Fruit fly (Drosophila melanogaster): ENCODE results near the gene CG4239.

Gene CG4239

dm6 chrX:16350062-16350461 is 35.0 kb upstream of the CG4239 start, which contains the start of gene sl (continued):
- TF ChIP-seq GATAe (GFP tag; conservative IDR thresholded peaks at IDR 0.05) = peak; percentile 78
- TF ChIP-seq ap (GFP tag; IDR thresholded peaks at IDR 0.05) = no peak
- peak; percentile 66 for TF ChIP-seq CG13287 (GFP tag; IDR thresholded peaks at IDR 0.05; ENCODE audit: partially characterized antibody)
- TF ChIP-seq CG10366 (GFP tag; IDR thresholded peaks at IDR 0.05) = no peak
- peak; percentile 56 for TF ChIP-seq pzg (GFP tag; optimal IDR thresholded peaks at IDR 0.05)
- peak; percentile 38 for TF ChIP-seq CG10267 (tag; optimal IDR thresholded peaks at IDR 0.05)
- peak; percentile 90 for TF ChIP-seq Med (GFP tag)
- TF ChIP-seq Dip3 (GFP tag; optimal IDR thresholded peaks at IDR 0.05) = no peak
- peak; percentile 37 for TF ChIP-seq mam (GFP tag; optimal IDR thresholded peaks at IDR 0.05)
- TF ChIP-seq prd (optimal IDR thresholded peaks at IDR 0.05) = no peak
- no peak for TF ChIP-seq prd (GFP tag; IDR thresholded peaks at IDR 0.05)
- TF ChIP-seq Opbp (GFP tag; IDR thresholded peaks at IDR 0.05; ENCODE audit: partially characterized antibody) = 0 out of 3 replicates have a peak, but pooled peaks have one; percentile 27
- TF ChIP-seq stwl (tag; optimal IDR thresholded peaks at IDR 0.05) = peak; percentile 95
- TF ChIP-seq nmo (GFP tag; optimal IDR thresholded peaks at IDR 0.05) = peak; percentile 22
- peak; percentile 74 for TF ChIP-seq CG1024 (GFP tag; IDR thresholded peaks at IDR 0.05)
- TF ChIP-seq CG30403 (GFP tag; optimal IDR thresholded peaks at IDR 0.05) = peak; percentile 16
- peak; percentile 81 for TF ChIP-seq MBD-R2 (GFP tag; IDR thresholded peaks at IDR 0.05)
- TF ChIP-seq chinmo (GFP tag; IDR thresholded peaks at IDR 0.05; ENCODE audit: partially characterized antibody) = 0 out of 4 replicates have a peak, but pooled peaks have one; percentile 47
- TF ChIP-seq CG31224 (GFP tag; IDR thresholded peaks at IDR 0.05) = no peak
- 0 out of 2 replicates have a peak, but pooled peaks have one; percentile 37 for TF ChIP-seq Dref (GFP tag; IDR thresholded peaks at IDR 0.05)
- no peak for TF ChIP-seq rib (GFP tag; IDR thresholded peaks at IDR 0.05)
- peak; percentile 66 for TF ChIP-seq gfzf (GFP tag; optimal IDR thresholded peaks at IDR 0.05)
- peak; percentile 54 for TF ChIP-seq Ets97D (GFP tag; optimal IDR thresholded peaks at IDR 0.05)
- peak; percentile 46 for TF ChIP-seq CG14710 (tag; optimal IDR thresholded peaks at IDR 0.05)
- TF ChIP-seq H15 (GFP tag; IDR thresholded peaks at IDR 0.05) = no peak
- peak; percentile 94 for TF ChIP-seq CG30020 (tag; optimal IDR thresholded peaks at IDR 0.05)
- no peak for TF ChIP-seq CG4404 (GFP tag; IDR thresholded peaks at IDR 0.05)
- TF ChIP-seq Jarid2 (GFP tag; optimal IDR thresholded peaks at IDR 0.05) = no peak
- TF ChIP-seq Dip2 (GFP tag; IDR thresholded peaks at IDR 0.05) = no peak
- peak; percentile 23 for TF ChIP-seq Xbp1 (GFP tag; optimal IDR thresholded peaks at IDR 0.05)
- TF ChIP-seq CG18599 (GFP tag; optimal IDR thresholded peaks at IDR 0.05) = no peak
- TF ChIP-seq BEAF-32 (GFP tag; optimal IDR thresholded peaks at IDR 0.05) = peak; percentile 30
- peak; percentile 6 for TF ChIP-seq Sin3A (optimal IDR thresholded peaks at IDR 0.05)
- no peak for TF ChIP-seq Fer1 (GFP tag; optimal IDR thresholded peaks at IDR 0.05)
- peak; percentile 47 for TF ChIP-seq lilli (GFP tag; optimal IDR thresholded peaks at IDR 0.05)
- no peak for TF ChIP-seq CG3281 (GFP tag; optimal IDR thresholded peaks at IDR 0.05)
- peak; percentile 53; the same call in 2 of the 3 replicates for TF ChIP-seq CG34224 (GFP tag; IDR thresholded peaks at IDR 0.05; ENCODE audit: partially characterized antibody)
- TF ChIP-seq CG4617 (GFP tag; optimal IDR thresholded peaks at IDR 0.05; ENCODE audit: borderline replicate concordance) = peak; percentile 54
- TF ChIP-seq Dp (GFP tag; optimal IDR thresholded peaks at IDR 0.05) = peak; percentile 7
- peak; percentile 83 for TF ChIP-seq row (GFP tag; IDR thresholded peaks at IDR 0.05)
- TF ChIP-seq wek (GFP tag; optimal IDR thresholded peaks at IDR 0.05) = no peak
- TF ChIP-seq CG2120 (GFP tag; optimal IDR thresholded peaks at IDR 0.05) = peak; percentile 28
- TF ChIP-seq sug (tag; optimal IDR thresholded peaks at IDR 0.05) = no peak
- TF ChIP-seq Pdp1 (GFP tag; optimal IDR thresholded peaks at IDR 0.05) = peak in 1 of 2 experiments; percentile 71
- TF ChIP-seq CG17385 (GFP tag; optimal IDR thresholded peaks at IDR 0.05) = no peak
- no peak for TF ChIP-seq CG7987 (GFP tag; optimal IDR thresholded peaks at IDR 0.05)
- TF ChIP-seq BtbVII (GFP tag; optimal IDR thresholded peaks at IDR 0.05) = no peak
- peak; percentile 57 for TF ChIP-seq YL-1 (GFP tag; optimal IDR thresholded peaks at IDR 0.05)
- no peak for TF ChIP-seq NC2β (GFP tag; optimal IDR thresholded peaks at IDR 0.05)
- peak; percentile 18 for TF ChIP-seq Dad (GFP tag; optimal IDR thresholded peaks at IDR 0.05)
- TF ChIP-seq CG15269 (tag; optimal IDR thresholded peaks at IDR 0.05) = no peak

Measured in whole organism, embryonic.